Worm (Caenorhabditis elegans) whole organism, L3 larva: ENCODE data around the gene dif-1.

Experiments
- elt-2 ChIP-seq: sonication (generic microtip); optimal IDR thresholded peaks from 2 replicates; lab custom pipeline; 2016; ENCODE audit warnings: missing genetic modification reagents, mild to moderate bottlenecking, missing genetic modification characterization, missing compliant biosample characterization
- jun-1 ChIP-seq: fragments of 150-350 bp; optimal IDR thresholded peaks from 2 replicates; lab custom pipeline; 2014; ENCODE audit warnings: missing biosample characterization, missing genetic modification reagents, missing genetic modification characterization
- nhr-11 ChIP-seq: fragments of 150-350 bp; optimal IDR thresholded peaks from 2 replicates; lab custom pipeline; 2014; ENCODE audit warnings: missing biosample characterization, missing genetic modification characterization
- nhr-25 ChIP-seq: sonication (generic microtip); optimal IDR thresholded peaks from 2 replicates; lab custom pipeline; 2017; ENCODE audit warnings: missing biosample characterization, missing genetic modification characterization
- nhr-77 ChIP-seq: fragments of 150-350 bp; optimal IDR thresholded peaks from 2 replicates; lab custom pipeline; 2014; ENCODE audit warnings: missing biosample characterization, missing genetic modification characterization
- ztf-11 ChIP-seq: fragments of 150-350 bp; optimal IDR thresholded peaks from 2 replicates; lab custom pipeline; 2014; ENCODE audit warnings: missing biosample characterization, missing genetic modification characterization

DNA sequence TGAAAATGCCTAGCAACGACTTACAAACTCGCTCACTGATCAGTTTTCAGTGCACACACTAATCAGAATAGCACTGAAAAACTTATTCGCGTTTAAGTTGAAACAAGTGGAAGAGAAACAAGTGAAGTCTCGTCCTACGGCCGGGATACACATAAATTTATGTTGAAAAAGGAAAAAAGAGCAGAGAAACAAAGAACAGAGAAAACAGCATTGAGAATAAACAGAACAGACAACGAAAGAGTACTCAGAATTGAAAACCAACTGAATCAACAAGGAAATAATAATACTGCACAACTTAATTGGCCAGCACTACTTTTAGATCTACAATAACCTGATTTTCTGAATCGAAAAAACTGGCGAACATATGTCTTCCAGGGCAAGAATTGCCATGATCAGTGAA lies 1.5 kb upstream of the dif-1 start, which contains the start of gene F49E8.6:
- no peak for TF ChIP-seq nhr-77 (tag; lab: Kevin White, UChicago)
- TF ChIP-seq elt-2 (tag; lab: Kevin White, UChicago): no peak
- TF ChIP-seq ztf-11 (tag; lab: Kevin White, UChicago): no peak
- TF ChIP-seq nhr-11 (tag; lab: Kevin White, UChicago): no peak
- no peak for TF ChIP-seq nhr-25 (tag; lab: Kevin White, UChicago)
- TF ChIP-seq jun-1: no peak
